Fruit fly (Drosophila melanogaster): ENCODE measurements around the gene pinta.

Gene pinta

DNA sequence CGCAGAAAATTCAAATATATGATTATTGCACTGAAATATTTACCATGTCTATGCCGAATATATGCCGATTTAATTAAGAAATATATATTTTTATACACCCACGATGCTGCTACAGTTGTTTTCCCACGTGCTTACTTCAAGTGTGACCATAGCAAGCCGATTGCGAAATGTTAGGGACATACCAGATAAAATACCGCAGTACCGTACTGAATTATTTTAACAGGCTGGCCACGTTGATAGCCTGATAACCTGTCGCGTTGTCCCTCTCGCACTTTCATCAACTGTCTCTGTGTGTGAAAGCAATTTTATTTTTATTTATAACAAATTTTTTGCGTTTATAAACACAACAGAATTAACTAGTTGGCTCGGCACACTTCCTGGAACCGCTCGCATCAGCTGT, 3.8 kb downstream of the pinta start, which contains the start of the genes Nop56 and mats (continued):
- TF ChIP-seq Hr51 (GFP tag; optimal IDR thresholded peaks at IDR 0.05) = no peak
- no peak for TF ChIP-seq Atf-2 (GFP tag; optimal IDR thresholded peaks at IDR 0.05)
- peak; percentile 4 for TF ChIP-seq CG13424 (tag; optimal IDR thresholded peaks at IDR 0.05)
- no peak for TF ChIP-seq H15 (GFP tag; IDR thresholded peaks at IDR 0.05)
- TF ChIP-seq Fer3 (tag; optimal IDR thresholded peaks at IDR 0.05) = peak; percentile 17
- TF ChIP-seq CG2199 (GFP tag; IDR thresholded peaks at IDR 0.05) = no peak
- TF ChIP-seq dpn (GFP tag; optimal IDR thresholded peaks at IDR 0.05) = no peak
- peak; percentile 71 for TF ChIP-seq CG3847 (GFP tag; IDR thresholded peaks at IDR 0.05)
- no peak for TF ChIP-seq fru (optimal IDR thresholded peaks at IDR 0.05)
- no peak for TF ChIP-seq CG16779 (GFP tag; IDR thresholded peaks at IDR 0.05)
- TF ChIP-seq MBD-R2 (GFP tag; IDR thresholded peaks at IDR 0.05) = peak; percentile 79
- no peak for TF ChIP-seq otp (GFP tag; IDR thresholded peaks at IDR 0.05)
- TF ChIP-seq CG17385 (GFP tag; optimal IDR thresholded peaks at IDR 0.05) = peak; percentile 2
- peak; percentile 81; the same call in 2 of the 3 replicates for TF ChIP-seq CG34422 (GFP tag; IDR thresholded peaks at IDR 0.05)
- TF ChIP-seq CG32772 (GFP tag; IDR thresholded peaks at IDR 0.05) = no peak
- no peak for TF ChIP-seq ssp (GFP tag; IDR thresholded peaks at IDR 0.05)
- no peak for TF ChIP-seq CG1792 (GFP tag; optimal IDR thresholded peaks at IDR 0.05)
- no peak; the same call in 1 of the 2 replicates for TF ChIP-seq bbx (GFP tag; IDR thresholded peaks at IDR 0.05; ENCODE audit: partially characterized antibody)
- peak; percentile 19 for TF ChIP-seq gcm (GFP tag; optimal IDR thresholded peaks at IDR 0.05)
- TF ChIP-seq CG10267 (tag; optimal IDR thresholded peaks at IDR 0.05) = peak; percentile 62
- TF ChIP-seq CoRest (tag; optimal IDR thresholded peaks at IDR 0.05) = no peak
- TF ChIP-seq CG2712 (tag; optimal IDR thresholded peaks at IDR 0.05) = peak; percentile 45
- TF ChIP-seq lbe (GFP tag; optimal IDR thresholded peaks at IDR 0.05) = peak; percentile 8
- no peak for TF ChIP-seq jing (GFP tag; optimal IDR thresholded peaks at IDR 0.05)
- TF ChIP-seq Doc3 (GFP tag; IDR thresholded peaks at IDR 0.05; ENCODE audit: partially characterized antibody) = peak; percentile 41; the same call in 1 of the 3 replicates
- TF ChIP-seq ken (GFP tag; IDR thresholded peaks at IDR 0.05) = no peak
- peak; percentile 17 for TF ChIP-seq CG34376 (GFP tag; optimal IDR thresholded peaks at IDR 0.05)
- peak; percentile 94 for TF ChIP-seq CG4617 (GFP tag; optimal IDR thresholded peaks at IDR 0.05; ENCODE audit: borderline replicate concordance)
- peak; percentile 48 for TF ChIP-seq grn (GFP tag; optimal IDR thresholded peaks at IDR 0.05)
- TF ChIP-seq tap (tag; optimal IDR thresholded peaks at IDR 0.05) = no peak
- peak; percentile 44 for TF ChIP-seq CG17912 (GFP tag; optimal IDR thresholded peaks at IDR 0.05)
- peak; percentile 71 for TF ChIP-seq trem (tag; optimal IDR thresholded peaks at IDR 0.05)
- no peak for TF ChIP-seq CG10274 (GFP tag; optimal IDR thresholded peaks at IDR 0.05)
- TF ChIP-seq gce (GFP tag; IDR thresholded peaks at IDR 0.05) = no peak
- TF ChIP-seq odd (GFP tag; optimal IDR thresholded peaks at IDR 0.05) = no peak
- TF ChIP-seq CG12744 (GFP tag; optimal IDR thresholded peaks at IDR 0.05) = no peak
- TF ChIP-seq stwl (tag; optimal IDR thresholded peaks at IDR 0.05) = peak; percentile 87
- no peak for TF ChIP-seq Aef1 (GFP tag; IDR thresholded peaks at IDR 0.05)
- 0 out of 3 replicates have a peak, but pooled peaks have one; percentile 28 for TF ChIP-seq Dbx (GFP tag; IDR thresholded peaks at IDR 0.05)
- no peak for TF ChIP-seq CG10565 (GFP tag; optimal IDR thresholded peaks at IDR 0.05)
- no peak for TF ChIP-seq fd3F (GFP tag; optimal IDR thresholded peaks at IDR 0.05)
- no peak for TF ChIP-seq bab2 (GFP tag; optimal IDR thresholded peaks at IDR 0.05)
- TF ChIP-seq GATAe (GFP tag; conservative IDR thresholded peaks at IDR 0.05) = peak; percentile 17; the same call in 1 of the 2 replicates
- TF ChIP-seq Bdp1 (GFP tag; optimal IDR thresholded peaks at IDR 0.05) = no peak
- TF ChIP-seq sna (GFP tag; IDR thresholded peaks at IDR 0.05; ENCODE audit: partially characterized antibody) = 0 out of 2 replicates have a peak, but pooled peaks have one; percentile 28
- no peak for TF ChIP-seq CG9609 (GFP tag; optimal IDR thresholded peaks at IDR 0.05)
- no peak for TF ChIP-seq CG18619 (GFP tag; optimal IDR thresholded peaks at IDR 0.05)
- TF ChIP-seq dati (GFP tag; IDR thresholded peaks at IDR 0.05) = no peak
- TF ChIP-seq sisA (GFP tag; IDR thresholded peaks at IDR 0.05) = no peak
- TF ChIP-seq lab (GFP tag; optimal IDR thresholded peaks at IDR 0.05) = no peak
- TF ChIP-seq dimm (GFP tag; IDR thresholded peaks at IDR 0.05) = no peak
